Worm (Caenorhabditis elegans) whole organism, young adult: ENCODE results near the gene F14D2.15.

Experiments used
- B0019.2 ChIP-seq: fragments of 200-800 bp; sonication (Bioruptor generic); conservative IDR thresholded peaks from 2 replicates; pipeline ENCODE4 v1.3.6; 2022; ENCODE audit warnings: missing genetic modification reagents, missing genetic modification characterization, missing compliant biosample characterization
- C06A6.2 ChIP-seq: fragments of 200-800 bp; sonication (Bioruptor generic); conservative IDR thresholded peaks from 2 replicates; pipeline ENCODE4 v1.3.6; 2022; ENCODE audit warnings: missing genetic modification characterization, missing compliant biosample characterization
- D2030.7 ChIP-seq: fragments of 200-800 bp; sonication (Bioruptor generic); IDR thresholded peaks from 2 replicates; pipeline ENCODE4 v1.3.6; 2022; ENCODE audit warnings: missing genetic modification reagents, missing genetic modification characterization, missing compliant biosample characterization
- F55B11.4 ChIP-seq: sonication (generic microtip); optimal IDR thresholded peaks from 2 replicates; lab custom pipeline; 2016; ENCODE audit warnings: missing compliant biosample characterization, missing genetic modification characterization, borderline replicate concordance; ENCODE audit not compliant: insufficient read depth
- F57A8.1 ChIP-seq: fragments of 200-800 bp; sonication (Bioruptor generic); optimal IDR thresholded peaks from 2 replicates; lab custom pipeline; 2018; ENCODE audit warnings: mild to moderate bottlenecking, missing genetic modification characterization, moderate library complexity, missing compliant biosample characterization
- T26A5.8 ChIP-seq: sonication (generic microtip); optimal IDR thresholded peaks from 2 replicates; lab custom pipeline; 2016; ENCODE audit warnings: missing genetic modification characterization, missing compliant biosample characterization
- Y67H2A.10 ChIP-seq: fragments of 200-800 bp; sonication (Bioruptor generic); conservative IDR thresholded peaks from 2 replicates; pipeline ENCODE4 v1.3.6; 2022; ENCODE audit warnings: missing genetic modification reagents, missing genetic modification characterization, missing compliant biosample characterization
- Y79H2A.3 ChIP-seq: fragments of 200-800 bp; sonication (Bioruptor generic); conservative IDR thresholded peaks from 2 replicates; pipeline ENCODE4 v1.3.6; 2022; ENCODE audit warnings: missing genetic modification reagents, missing genetic modification characterization, missing compliant biosample characterization
- Y95B8A.8 ChIP-seq: fragments of 200-800 bp; sonication (Bioruptor generic); IDR thresholded peaks from 2 replicates; pipeline ENCODE4 v1.3.6; 2022; ENCODE audit warnings: missing genetic modification reagents, missing genetic modification characterization, missing compliant biosample characterization
- aptf-2 ChIP-seq: fragments of 200-800 bp; sonication (Bioruptor generic); conservative IDR thresholded peaks from 2 replicates; pipeline ENCODE4 v1.3.6; 2022; ENCODE audit warnings: missing genetic modification reagents, missing genetic modification characterization, missing compliant biosample characterization
- aptf-3 ChIP-seq: fragments of 200-800 bp; sonication (Bioruptor generic); IDR thresholded peaks from 2 replicates; pipeline ENCODE4 v1.3.6; 2022; ENCODE audit warnings: missing genetic modification characterization, missing compliant biosample characterization
- bed-1 ChIP-seq: fragments of 200-800 bp; sonication (Bioruptor generic); IDR thresholded peaks from 2 replicates; pipeline ENCODE4 v1.3.6; 2022; ENCODE audit warnings: missing genetic modification reagents, missing genetic modification characterization, missing compliant biosample characterization
- bed-2 ChIP-seq: fragments of 200-800 bp; sonication (Bioruptor generic); IDR thresholded peaks from 2 replicates; pipeline ENCODE4 v1.3.6; 2022; ENCODE audit warnings: missing genetic modification reagents, missing genetic modification characterization, missing compliant biosample characterization
- ccch-3 ChIP-seq: fragments of 200-800 bp; sonication (Bioruptor generic); optimal IDR thresholded peaks from 2 replicates; lab custom pipeline; 2018; ENCODE audit warnings: mild to moderate bottlenecking, missing genetic modification characterization, missing compliant biosample characterization
- cebp-2 ChIP-seq: fragments of 200-800 bp; sonication (Bioruptor generic); IDR thresholded peaks from 2 replicates; pipeline ENCODE4 v1.3.6; 2022; ENCODE audit warnings: missing genetic modification characterization, missing compliant biosample characterization
- ceh-27 ChIP-seq: fragments of 200-800 bp; sonication (Bioruptor generic); optimal IDR thresholded peaks from 2 replicates; lab custom pipeline; 2018; ENCODE audit warnings: mild to moderate bottlenecking, missing genetic modification characterization, moderate library complexity, missing compliant biosample characterization
- ceh-40 ChIP-seq: fragments of 200-800 bp; sonication (Bioruptor generic); IDR thresholded peaks from 2 replicates; pipeline ENCODE4 v1.3.6; 2022; ENCODE audit warnings: missing genetic modification characterization, missing compliant biosample characterization
- dpff-1 ChIP-seq: sonication (generic microtip); optimal IDR thresholded peaks from 2 replicates; lab custom pipeline; 2017; ENCODE audit warnings: mild to moderate bottlenecking, missing genetic modification characterization, missing compliant biosample characterization
- dpl-1 ChIP-seq: fragments of 150-350 bp; optimal IDR thresholded peaks from 2 replicates; lab custom pipeline; 2014; ENCODE audit warnings: missing biosample characterization, missing genetic modification reagents, missing genetic modification characterization
- egl-18 ChIP-seq: fragments of 200-800 bp; sonication (Bioruptor generic); IDR thresholded peaks from 2 replicates; pipeline ENCODE4 v1.3.6; 2022; ENCODE audit warnings: missing genetic modification reagents, missing genetic modification characterization, missing compliant biosample characterization
- egl-44 ChIP-seq: fragments of 200-800 bp; sonication (Bioruptor generic); IDR thresholded peaks from 2 replicates; pipeline ENCODE4 v1.3.6; 2022; ENCODE audit warnings: missing genetic modification reagents, missing genetic modification characterization, missing compliant biosample characterization
- egrh-3 ChIP-seq: fragments of 200-800 bp; sonication (Bioruptor generic); IDR thresholded peaks from 2 replicates; pipeline ENCODE4 v1.3.6; 2022; ENCODE audit warnings: missing genetic modification reagents, missing genetic modification characterization, missing compliant biosample characterization
- hlh-26 ChIP-seq: fragments of 200-800 bp; sonication (Bioruptor generic); conservative IDR thresholded peaks from 2 replicates; pipeline ENCODE4 v1.3.6; 2022; ENCODE audit warnings: missing genetic modification reagents, missing genetic modification characterization, missing compliant biosample characterization
- hmg-1.2 ChIP-seq: fragments of 200-800 bp; sonication (Bioruptor generic); IDR thresholded peaks from 2 replicates; pipeline ENCODE4 v1.3.6; 2022; ENCODE audit warnings: missing genetic modification reagents, missing genetic modification characterization, missing compliant biosample characterization
- hmg-20 ChIP-seq: fragments of 200-800 bp; sonication (Bioruptor generic); IDR thresholded peaks from 2 replicates; pipeline ENCODE4 v1.3.6; 2022; ENCODE audit warnings: missing genetic modification reagents, missing genetic modification characterization, missing compliant biosample characterization
- lag-1 ChIP-seq: fragments of 200-800 bp; sonication (Bioruptor generic); IDR thresholded peaks from 2 replicates; pipeline ENCODE4 v1.3.6; 2022; ENCODE audit warnings: missing genetic modification reagents, missing genetic modification characterization, missing compliant biosample characterization
- let-526 ChIP-seq: fragments of 200-800 bp; sonication (Bioruptor generic); IDR thresholded peaks from 2 replicates; pipeline ENCODE4 v1.3.6; 2022; ENCODE audit warnings: missing genetic modification reagents, missing genetic modification characterization, missing compliant biosample characterization
- lin-26 ChIP-seq: fragments of 200-800 bp; sonication (Bioruptor generic); IDR thresholded peaks from 2 replicates; pipeline ENCODE4 v1.3.6; 2022; ENCODE audit warnings: missing genetic modification reagents, missing genetic modification characterization, missing compliant biosample characterization
- lin-40 ChIP-seq: sonication (generic microtip); optimal IDR thresholded peaks from 2 replicates; lab custom pipeline; 2016; ENCODE audit warnings: missing genetic modification characterization, mild to moderate bottlenecking, missing compliant biosample characterization, missing genotype, missing genetic modification reagents
- lir-1 ChIP-seq: fragments of 200-800 bp; sonication (Bioruptor generic); conservative IDR thresholded peaks from 2 replicates; pipeline ENCODE4 v1.3.6; 2022; ENCODE audit warnings: missing genetic modification reagents, missing genetic modification characterization, missing compliant biosample characterization
- madf-8 ChIP-seq: fragments of 200-800 bp; sonication (Bioruptor generic); conservative IDR thresholded peaks from 2 replicates; pipeline ENCODE4 v1.3.6; 2022; ENCODE audit warnings: missing genetic modification reagents, missing genetic modification characterization, missing compliant biosample characterization
- mes-4 ChIP-seq: sonication (generic microtip); optimal IDR thresholded peaks from 2 replicates; lab custom pipeline; 2016; ENCODE audit warnings: missing genotype, missing genetic modification characterization, missing compliant biosample characterization
- nhr-80 ChIP-seq: sonication (generic microtip); optimal IDR thresholded peaks from 2 replicates; lab custom pipeline; 2016; ENCODE audit warnings: missing genetic modification characterization, missing compliant biosample characterization
- repo-1 ChIP-seq: sonication (generic microtip); optimal IDR thresholded peaks from 2 replicates; lab custom pipeline; 2017; ENCODE audit warnings: mild to moderate bottlenecking, missing genetic modification characterization, missing compliant biosample characterization
- rpc-1 ChIP-seq, 2 experiments: fragments of 150-350 bp in 1 of 2; sonication (generic microtip) in 1 of 2; optimal IDR thresholded peaks; 2 replicates each; lab custom pipeline; 2014 to 2018; ENCODE audit warnings: missing biosample characterization in 1 of 2, missing genetic modification characterization in 1 of 2, missing genetic modification reagents in 1 of 2, missing genotype in 1 of 2
- snpc-1.1 ChIP-seq: sonication (generic microtip); optimal IDR thresholded peaks from 2 replicates; lab custom pipeline; 2017; ENCODE audit warnings: missing genetic modification characterization, mild to moderate bottlenecking, missing compliant biosample characterization, antibody characterized with exemption, moderate library complexity, missing genotype, missing genetic modification reagents; ENCODE audit not compliant: insufficient read depth
- snpc-4 ChIP-seq, 5 experiments: fragments of 150-350 bp in 1 of 5; sonication (generic microtip) in 4 of 5; optimal IDR thresholded peaks; 2 replicates each; lab custom pipeline; 2014 to 2018; ENCODE audit warnings: missing genetic modification characterization in 5 of 5, missing biosample characterization in 3 of 5, antibody characterized with exemption in 2 of 5, mild to moderate bottlenecking in 2 of 5, missing compliant biosample characterization in 2 of 5, missing genotype in 2 of 5, moderate library complexity in 2 of 5, missing genetic modification reagents in 1 of 5
- tbp1 ChIP-seq: fragments of 200-800 bp; sonication (Bioruptor generic); optimal IDR thresholded peaks from 2 replicates; lab custom pipeline; 2018; ENCODE audit warnings: mild to moderate bottlenecking, missing genetic modification characterization, missing compliant biosample characterization
- unc-130 ChIP-seq: sonication (generic microtip); optimal IDR thresholded peaks from 2 replicates; lab custom pipeline; 2016; ENCODE audit warnings: missing genetic modification reagents, missing genetic modification characterization, missing compliant biosample characterization
- zim-3 ChIP-seq: sonication (generic microtip); optimal IDR thresholded peaks from 2 replicates; lab custom pipeline; 2017; ENCODE audit warnings: mild to moderate bottlenecking, missing genetic modification characterization, moderate library complexity, missing compliant biosample characterization
- ztf-18 ChIP-seq: sonication (generic microtip); optimal IDR thresholded peaks from 2 replicates; lab custom pipeline; 2016; ENCODE audit warnings: missing genotype, mild to moderate bottlenecking, missing genetic modification characterization, missing compliant biosample characterization

Gene F14D2.15

ce11 chrII:3343714-3344113, at the start of gene F14D2.15:
TSS of gene F14D2.15 (minus strand) at chrII:3343814.
- TF ChIP-seq unc-130 (GFP tag; lab: Kevin White, UChicago) = no peak
- TF ChIP-seq Y79H2A.3 = no peak
- TF ChIP-seq egl-18 = no peak
- TF ChIP-seq Y95B8A.8 (GFP tag; lab: Robert Waterston, UW) = no peak
- no peak for TF ChIP-seq mes-4 (tag; lab: Kevin White, UChicago)
- no peak for TF ChIP-seq repo-1 (tag; lab: Kevin White, UChicago)
- no peak for TF ChIP-seq snpc-4 (GFP tag; optimal IDR thresholded peaks at IDR 0.05; lab: Kevin White, UChicago)
- TF ChIP-seq snpc-4 (tag; optimal IDR thresholded peaks at IDR 0.05; lab: Kevin White, UChicago) = no peak
- TF ChIP-seq lir-1 = no peak
- TF ChIP-seq hmg-1.2 (GFP tag; lab: Robert Waterston, UW) = no peak
- no peak for TF ChIP-seq D2030.7 (GFP tag; lab: Robert Waterston, UW)
- no peak for TF ChIP-seq hmg-20 (GFP tag; lab: Robert Waterston, UW)
- no peak for TF ChIP-seq bed-2
- TF ChIP-seq F55B11.4 (tag; lab: Kevin White, UChicago) = no peak
- no peak for TF ChIP-seq dpff-1 (tag; lab: Kevin White, UChicago)
- no peak for TF ChIP-seq egrh-3 (GFP tag; lab: Robert Waterston, UW)
- TF ChIP-seq nhr-80 (tag; lab: Kevin White, UChicago) = no peak

- TF ChIP-seq rpc-1 (optimal IDR thresholded peaks at IDR 0.05; lab: Kevin White, UChicago) (no peak), rpc-1 (tag; optimal IDR thresholded peaks at IDR 0.05; lab: Kevin White, UChicago) (no peak), hmg-1.2 (GFP tag; lab: Robert Waterston, UW) (peak; percentile 52; the same call in 1 of the 2 replicates)
Measured at ce11 chrII:3387503-3387902, 43.9 kb upstream of the F14D2.15 start, which contains the start of gene T06D4.6. TSS of gene T06D4.6 (minus strand) at chrII:3387603.

- TF ChIP-seq lin-26 (GFP tag; lab: Robert Waterston, UW) (no peak), tbp1 (no peak), ztf-18 (tag; lab: Kevin White, UChicago) (no peak), dpff-1 (tag; lab: Kevin White, UChicago) (no peak), aptf-3 (no peak), egl-44 (GFP tag; lab: Robert Waterston, UW) (no peak), C06A6.2 (GFP tag; lab: Robert Waterston, UW) (no peak)
Measured at ce11 chrII:3385736-3386135, 42.1 kb upstream of the F14D2.15 start, which contains the start of gene T06D4.2. TSS of gene T06D4.2 (minus strand) at chrII:3385905.

- no peak for TF ChIP-seq lag-1
- TF ChIP-seq, all 124 proteins: peak for 0
Measured at ce11 chrII:3383116-3383515, 39.5 kb upstream of the F14D2.15 start.

ce11 chrII:3381510-3381909, 37.9 kb upstream of the F14D2.15 start, which contains the start of gene T06D4.1:
TSS of gene T06D4.1 (plus strand) at chrII:3381830.
- TF ChIP-seq cebp-2 (no peak), egl-18 (no peak), snpc-1.1 (tag; lab: Kevin White, UChicago) (peak; percentile 12), aptf-2 (0 out of 2 replicates have a peak, but pooled peaks have one; percentile 5), B0019.2 (GFP tag; lab: Robert Waterston, UW) (no peak), bed-1 (no peak), Y67H2A.10 (no peak), dpl-1 (peak; percentile 1), ceh-40 (no peak), dpff-1 (tag; lab: Kevin White, UChicago) (no peak), let-526 (GFP tag; lab: Robert Waterston, UW) (no peak), F57A8.1 (GFP tag; lab: Kevin White, UChicago) (no peak), T26A5.8 (tag; lab: Kevin White, UChicago) (no peak), C06A6.2 (GFP tag; lab: Robert Waterston, UW) (no peak), snpc-4 (GFP tag; optimal IDR thresholded peaks at IDR 0.05; lab: Kevin White, UChicago) (no peak), snpc-4 (tag; optimal IDR thresholded peaks at IDR 0.05; lab: Kevin White, UChicago) (no peak), ceh-27 (GFP tag; lab: Kevin White, UChicago) (no peak), hlh-26 (GFP tag; lab: Robert Waterston, UW) (no peak), ccch-3 (GFP tag; lab: Kevin White, UChicago) (no peak), Y95B8A.8 (GFP tag; lab: Robert Waterston, UW) (no peak), madf-8 (GFP tag; lab: Robert Waterston, UW) (peak; percentile 76), lin-40 (tag; lab: Kevin White, UChicago) (no peak), zim-3 (no peak)
